Worm (Caenorhabditis elegans): ENCODE data around the gene F56D2.5.

- TF ChIP-seq fos-1 (tag; optimal IDR thresholded peaks at IDR 0.05) (no peak), pha-4 (tag; optimal IDR thresholded peaks at IDR 0.05) (no peak), nhr-77 (tag; optimal IDR thresholded peaks at IDR 0.05) (no peak), nhr-11 (tag; optimal IDR thresholded peaks at IDR 0.05) (no peak), ztf-4 (tag; optimal IDR thresholded peaks at IDR 0.05) (no peak), nhr-25 (tag; optimal IDR thresholded peaks at IDR 0.05) (no peak), unc-62 (GFP tag; optimal IDR thresholded peaks at IDR 0.05) (no peak), elt-2 (tag; optimal IDR thresholded peaks at IDR 0.05) (no peak), lsy-12 (tag; optimal IDR thresholded peaks at IDR 0.05) (no peak), snpc-4 (tag; optimal IDR thresholded peaks at IDR 0.05) (no peak), elt-3 (tag; optimal IDR thresholded peaks at IDR 0.05) (no peak), ceh-82 (tag; optimal IDR thresholded peaks at IDR 0.05) (no peak), ztf-11 (tag; optimal IDR thresholded peaks at IDR 0.05) (no peak), nhr-23 (tag; optimal IDR thresholded peaks at IDR 0.05) (no peak)
Measured at ce11 chrIII:5550193-5550592, 31.0 kb downstream of the F56D2.5 start.
